Fruit fly (Drosophila melanogaster) Kc167 (cell line): ENCODE results near the gene CG13841.

Experiments
- Myc ChIP-seq: fragments of >200 bp; optimal IDR thresholded peaks from 2 replicates; lab custom pipeline; 2017; ENCODE audit warnings: missing external identifiers
- h ChIP-seq: fragments of >200 bp; optimal IDR thresholded peaks from 3 replicates; lab custom pipeline; 2018; ENCODE audit warnings: missing external identifiers

DNA sequence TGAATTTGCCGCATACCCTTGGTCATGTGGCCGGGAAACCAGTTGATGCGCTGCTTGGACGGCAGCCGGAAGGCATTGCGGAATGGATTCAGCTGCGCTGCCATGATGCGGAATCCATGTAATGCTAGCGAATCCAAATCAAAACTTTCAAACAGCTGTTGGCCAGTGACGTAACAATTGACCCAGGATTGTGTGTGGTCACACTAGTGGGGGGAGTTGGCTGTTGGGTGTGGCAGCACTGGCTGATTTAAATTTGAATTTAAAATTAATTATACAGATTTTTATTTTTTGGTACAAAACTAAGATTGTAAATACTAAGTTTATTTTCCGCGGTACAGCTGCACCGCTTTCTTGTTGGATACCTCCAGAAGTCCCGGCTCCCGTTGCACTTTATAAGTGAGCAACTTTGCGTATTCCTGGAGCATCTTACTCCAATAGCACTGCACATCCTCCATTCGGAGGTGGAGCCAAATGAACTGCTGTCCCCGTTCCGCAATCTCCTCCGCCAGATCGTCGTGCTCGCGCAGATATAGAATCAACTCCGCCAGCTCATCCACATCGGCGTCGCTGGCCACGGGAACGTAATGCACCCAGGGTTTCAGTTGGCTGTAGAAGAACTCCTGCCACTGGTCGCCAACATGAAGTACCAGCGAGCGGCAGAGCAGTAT, 19.9 kb downstream of the CG13841 start, which contains the start of gene CG17141:
- TF ChIP-seq Myc (no peak), h (lab: Kevin White, UChicago) (no peak)
